Worm (Caenorhabditis elegans) whole organism, late embryonic: ENCODE results near the gene rpl-37.

ENCODE experiments used
- C08G9.2 ChIP-seq: sonication (generic microtip); optimal IDR thresholded peaks from 2 replicates; lab custom pipeline; 2016; ENCODE audit warnings: mild to moderate bottlenecking, missing genetic modification characterization, moderate library complexity, missing compliant biosample characterization
- C38D4.7 ChIP-seq: fragments of 200-800 bp; sonication (Bioruptor generic); optimal IDR thresholded peaks from 2 replicates; lab custom pipeline; 2018; ENCODE audit warnings: mild to moderate bottlenecking, missing genetic modification characterization, moderate library complexity, missing compliant biosample characterization
- K02D7.2 ChIP-seq: sonication (generic microtip); optimal IDR thresholded peaks from 2 replicates; lab custom pipeline; 2017; ENCODE audit warnings: mild to moderate bottlenecking, missing genetic modification characterization, missing compliant biosample characterization
- K09A11.1 ChIP-seq: sonication (generic microtip); optimal IDR thresholded peaks from 2 replicates; lab custom pipeline; 2017; ENCODE audit warnings: antibody characterized with exemption, mild to moderate bottlenecking, missing genetic modification characterization, missing compliant biosample characterization; ENCODE audit not compliant: insufficient read depth
- T23F11.4 ChIP-seq: fragments of 200-800 bp; sonication (Bioruptor generic); optimal IDR thresholded peaks from 2 replicates; lab custom pipeline; 2018; ENCODE audit warnings: mild to moderate bottlenecking, missing genetic modification characterization, missing compliant biosample characterization
- ahr-1 ChIP-seq: sonication (generic microtip); optimal IDR thresholded peaks from 2 replicates; lab custom pipeline; 2016; ENCODE audit warnings: missing genetic modification characterization, missing compliant biosample characterization
- ceh-2 ChIP-seq: sonication (generic microtip); optimal IDR thresholded peaks from 2 replicates; lab custom pipeline; 2016; ENCODE audit warnings: missing genotype, missing genetic modification characterization, missing compliant biosample characterization
- ceh-22 ChIP-seq: sonication (generic microtip); optimal IDR thresholded peaks from 2 replicates; lab custom pipeline; 2017; ENCODE audit warnings: missing biosample characterization, missing genetic modification characterization
- ceh-24 ChIP-seq: sonication (generic microtip); optimal IDR thresholded peaks from 2 replicates; lab custom pipeline; 2016; ENCODE audit warnings: mild to moderate bottlenecking, missing genetic modification characterization, missing compliant biosample characterization
- ceh-30 ChIP-seq: fragments of 150-350 bp; optimal IDR thresholded peaks from 2 replicates; lab custom pipeline; 2014; ENCODE audit warnings: missing biosample characterization, missing genetic modification characterization
- ceh-48 ChIP-seq: sonication (generic microtip); optimal IDR thresholded peaks from 2 replicates; lab custom pipeline; 2016; ENCODE audit warnings: missing genetic modification characterization, inconsistent platforms, missing compliant biosample characterization
- ceh-6 ChIP-seq: fragments of 200-800 bp; sonication (Bioruptor generic); optimal IDR thresholded peaks from 2 replicates; lab custom pipeline; 2018; ENCODE audit warnings: mild to moderate bottlenecking, missing genetic modification characterization, missing compliant biosample characterization
- ceh-9 ChIP-seq: sonication (generic microtip); optimal IDR thresholded peaks from 2 replicates; lab custom pipeline; 2016; ENCODE audit warnings: mild to moderate bottlenecking, missing genetic modification characterization, inconsistent platforms, missing compliant biosample characterization
- dmd-4 ChIP-seq: sonication (generic microtip); optimal IDR thresholded peaks from 2 replicates; lab custom pipeline; 2016; ENCODE audit warnings: borderline replicate concordance, missing genetic modification characterization, missing compliant biosample characterization
- dve-1 ChIP-seq: sonication (generic microtip); optimal IDR thresholded peaks from 2 replicates; lab custom pipeline; 2017; ENCODE audit warnings: antibody characterized with exemption, mild to moderate bottlenecking, missing genetic modification characterization, missing compliant biosample characterization
- elt-2 ChIP-seq: sonication (generic microtip); optimal IDR thresholded peaks from 2 replicates; lab custom pipeline; 2016; ENCODE audit warnings: missing genetic modification reagents, missing genetic modification characterization, missing compliant biosample characterization
- elt-4 ChIP-seq: sonication (generic microtip); optimal IDR thresholded peaks from 2 replicates; lab custom pipeline; 2016; ENCODE audit warnings: missing genetic modification characterization, missing compliant biosample characterization
- ets-4 ChIP-seq: sonication (generic microtip); optimal IDR thresholded peaks from 2 replicates; lab custom pipeline; 2016; ENCODE audit warnings: missing genetic modification characterization, missing compliant biosample characterization
- eyg-1 ChIP-seq: sonication (generic microtip); optimal IDR thresholded peaks from 2 replicates; lab custom pipeline; 2016; ENCODE audit warnings: missing genotype, missing genetic modification characterization, missing compliant biosample characterization
- fax-1 ChIP-seq: sonication (generic microtip); optimal IDR thresholded peaks from 2 replicates; lab custom pipeline; 2016; ENCODE audit warnings: missing genotype, missing genetic modification characterization, missing compliant biosample characterization
- fkh-10 ChIP-seq: fragments of 150-350 bp; optimal IDR thresholded peaks from 2 replicates; lab custom pipeline; 2014; ENCODE audit warnings: missing biosample characterization, missing genetic modification reagents, missing genetic modification characterization
- fkh-6 ChIP-seq: sonication (generic microtip); optimal IDR thresholded peaks from 2 replicates; lab custom pipeline; 2016; ENCODE audit warnings: missing genetic modification characterization, missing compliant biosample characterization
- gmeb-2 ChIP-seq: sonication (generic microtip); optimal IDR thresholded peaks from 2 replicates; lab custom pipeline; 2016; ENCODE audit warnings: missing genetic modification characterization, inconsistent platforms, missing compliant biosample characterization
- hlh-13 ChIP-seq: fragments of 200-800 bp; sonication (Bioruptor generic); optimal IDR thresholded peaks from 2 replicates; lab custom pipeline; 2018; ENCODE audit warnings: mild to moderate bottlenecking, missing genetic modification characterization, missing compliant biosample characterization
- hlh-30 ChIP-seq: sonication (generic microtip); optimal IDR thresholded peaks from 2 replicates; lab custom pipeline; 2017; ENCODE audit warnings: antibody characterized with exemption, missing genetic modification characterization, missing compliant biosample characterization; ENCODE audit not compliant: insufficient read depth
- lim-6 ChIP-seq: sonication (generic microtip); optimal IDR thresholded peaks from 2 replicates; lab custom pipeline; 2016; ENCODE audit warnings: missing genetic modification characterization, missing compliant biosample characterization
- lin-11 ChIP-seq: fragments of 200-800 bp; sonication (Bioruptor generic); optimal IDR thresholded peaks from 2 replicates; lab custom pipeline; 2018; ENCODE audit warnings: mild to moderate bottlenecking, missing genetic modification characterization, missing compliant biosample characterization
- mec-3 ChIP-seq: sonication (generic microtip); optimal IDR thresholded peaks from 2 replicates; lab custom pipeline; 2016; ENCODE audit warnings: borderline replicate concordance, missing genetic modification characterization, missing compliant biosample characterization
- nfya-1 ChIP-seq: sonication (generic microtip); optimal IDR thresholded peaks from 2 replicates; lab custom pipeline; 2017; ENCODE audit warnings: missing genetic modification characterization, mild to moderate bottlenecking, missing compliant biosample characterization, antibody characterized with exemption, moderate library complexity
- nhr-11 ChIP-seq: fragments of 150-350 bp; optimal IDR thresholded peaks from 2 replicates; lab custom pipeline; 2014; ENCODE audit warnings: missing biosample characterization, missing genetic modification characterization
- nhr-232 ChIP-seq: sonication (generic microtip); optimal IDR thresholded peaks from 2 replicates; lab custom pipeline; 2016; ENCODE audit warnings: missing genetic modification characterization, missing compliant biosample characterization
- odd-2 ChIP-seq: sonication (generic microtip); optimal IDR thresholded peaks from 2 replicates; lab custom pipeline; 2017; ENCODE audit warnings: antibody characterized with exemption, mild to moderate bottlenecking, missing genetic modification characterization, missing compliant biosample characterization
- pag-3 ChIP-seq: sonication (generic microtip); optimal IDR thresholded peaks from 2 replicates; lab custom pipeline; 2016; ENCODE audit warnings: missing compliant biosample characterization, missing genetic modification characterization, borderline replicate concordance
- pax-1 ChIP-seq: fragments of 150-350 bp; optimal IDR thresholded peaks from 2 replicates; lab custom pipeline; 2014; ENCODE audit warnings: missing biosample characterization, missing genetic modification characterization
- pha-2 ChIP-seq: sonication (generic microtip); optimal IDR thresholded peaks from 2 replicates; lab custom pipeline; 2017; ENCODE audit warnings: mild to moderate bottlenecking, missing genetic modification characterization, missing compliant biosample characterization
- pha-4 ChIP-seq: fragments of 150-350 bp; optimal IDR thresholded peaks from 2 replicates; lab custom pipeline; 2018; ENCODE audit warnings: missing biosample characterization, missing genetic modification reagents, missing genetic modification characterization
- pros-1 ChIP-seq: fragments of 150-350 bp; optimal IDR thresholded peaks from 2 replicates; lab custom pipeline; 2014; ENCODE audit warnings: missing biosample characterization, missing genetic modification reagents, missing genetic modification characterization
- ref-2 ChIP-seq: sonication (generic microtip); optimal IDR thresholded peaks from 2 replicates; lab custom pipeline; 2016; ENCODE audit warnings: missing genetic modification characterization, missing compliant biosample characterization
- rnt-1 ChIP-seq: sonication (generic microtip); optimal IDR thresholded peaks from 2 replicates; lab custom pipeline; 2016; ENCODE audit warnings: missing genetic modification characterization, missing compliant biosample characterization
- sdc-2 ChIP-seq: sonication (generic microtip); optimal IDR thresholded peaks from 2 replicates; lab custom pipeline; 2016; ENCODE audit warnings: missing genotype, missing genetic modification characterization, missing compliant biosample characterization
- syd-9 ChIP-seq: sonication (generic microtip); optimal IDR thresholded peaks from 2 replicates; lab custom pipeline; 2016; ENCODE audit warnings: mild to moderate bottlenecking, missing genetic modification characterization, moderate library complexity, missing compliant biosample characterization
- tbx-2 ChIP-seq: sonication (generic microtip); optimal IDR thresholded peaks from 2 replicates; lab custom pipeline; 2016; ENCODE audit warnings: missing genetic modification characterization, missing compliant biosample characterization
- ttx-3 ChIP-seq: sonication (generic microtip); optimal IDR thresholded peaks from 2 replicates; lab custom pipeline; 2016; ENCODE audit warnings: missing genetic modification reagents, missing genetic modification characterization, missing compliant biosample characterization
- unc-3 ChIP-seq, 2 experiments: fragments of 200-800 bp in 1 of 2; sonication (Bioruptor generic) in 1 of 2; sonication (generic microtip) in 1 of 2; conservative IDR thresholded peaks in 1 of 2; optimal IDR thresholded peaks in 1 of 2; 2 replicates each; pipeline versions ENCODE4 v1.3.6 to Lab custom; 2016 to 2022; ENCODE audit warnings: missing compliant biosample characterization in 2 of 2, missing genetic modification characterization in 2 of 2, missing genetic modification reagents in 1 of 2
- unc-55 ChIP-seq: sonication (generic microtip); optimal IDR thresholded peaks from 2 replicates; lab custom pipeline; 2017; ENCODE audit warnings: missing biosample characterization, missing genetic modification reagents, missing genetic modification characterization
- unc-86 ChIP-seq: sonication (generic microtip); optimal IDR thresholded peaks from 2 replicates; lab custom pipeline; 2016; ENCODE audit warnings: missing genetic modification characterization, missing compliant biosample characterization
- ztf-16 ChIP-seq: sonication (generic microtip); optimal IDR thresholded peaks from 2 replicates; lab custom pipeline; 2017; ENCODE audit warnings: missing genetic modification characterization, missing compliant biosample characterization

The rpl-37 gene

DNA sequence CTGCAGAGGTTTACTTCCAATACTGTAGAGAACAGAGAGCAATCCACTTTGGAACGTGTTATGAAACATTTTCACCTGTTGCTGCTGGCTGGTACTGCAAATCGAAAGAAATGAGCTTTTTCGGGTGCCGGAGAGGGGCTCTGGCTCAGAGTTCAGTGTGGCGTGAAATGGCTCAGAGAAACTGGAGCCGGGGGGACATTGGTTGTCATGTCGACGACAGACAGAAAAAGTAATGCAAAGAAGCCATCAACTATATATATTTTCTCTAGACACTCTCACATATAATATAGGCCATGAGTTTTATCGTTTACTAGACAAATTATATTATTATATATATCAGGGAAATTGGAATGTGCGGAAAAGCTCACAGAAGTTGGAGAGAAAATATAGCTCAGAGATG lies 9.0 kb downstream of the rpl-37 start, which contains the start of gene cfap-20:
Gene cfap-20 (minus strand): TSS at position 101 of the 400 bp plus-strand sequence.
- TF ChIP-seq ceh-30 (no peak), dve-1 (tag; lab: Kevin White, UChicago) (no peak), pax-1 (no peak), ceh-2 (tag; lab: Kevin White, UChicago) (no peak), C08G9.2 (tag; lab: Kevin White, UChicago) (no peak), ceh-22 (tag; lab: Kevin White, UChicago) (no peak), tbx-2 (tag; lab: Kevin White, UChicago) (no peak), ceh-9 (tag; lab: Kevin White, UChicago) (no peak)

DNA sequence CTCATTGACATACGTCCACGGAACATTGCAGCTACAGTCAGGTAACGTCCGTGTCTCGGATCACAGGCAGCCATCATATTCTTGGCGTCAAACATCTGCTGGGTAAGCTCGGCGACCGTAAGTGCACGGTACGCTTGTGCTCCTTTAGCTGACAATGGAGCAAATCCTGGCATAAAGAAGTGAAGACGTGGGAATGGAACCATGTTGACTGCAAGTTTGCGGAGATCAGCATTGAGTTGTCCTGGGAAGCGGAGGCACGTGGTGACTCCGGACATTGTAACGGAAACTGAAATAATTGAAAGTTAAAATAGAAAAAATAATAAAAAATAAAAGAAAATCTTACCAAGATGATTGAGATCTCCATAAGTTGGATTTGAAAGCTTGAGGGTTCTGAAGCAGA lies 11.1 kb downstream of the rpl-37 start:
- TF ChIP-seq tbx-2 (tag; lab: Kevin White, UChicago) (no peak), odd-2 (tag; lab: Kevin White, UChicago) (no peak), ceh-24 (tag; lab: Kevin White, UChicago) (no peak), ets-4 (no peak), pag-3 (tag; lab: Kevin White, UChicago) (no peak), ceh-22 (tag; lab: Kevin White, UChicago) (no peak), hlh-13 (no peak), sdc-2 (no peak), ceh-48 (tag; lab: Kevin White, UChicago) (no peak), K09A11.1 (tag; lab: Kevin White, UChicago) (no peak), fax-1 (tag; lab: Kevin White, UChicago) (no peak), syd-9 (tag; lab: Kevin White, UChicago) (no peak), T23F11.4 (GFP tag; lab: Kevin White, UChicago) (no peak), rnt-1 (tag; lab: Kevin White, UChicago) (no peak), fkh-10 (GFP tag; lab: Kevin White, UChicago) (no peak), ceh-6 (GFP tag; lab: Kevin White, UChicago) (no peak)

DNA sequence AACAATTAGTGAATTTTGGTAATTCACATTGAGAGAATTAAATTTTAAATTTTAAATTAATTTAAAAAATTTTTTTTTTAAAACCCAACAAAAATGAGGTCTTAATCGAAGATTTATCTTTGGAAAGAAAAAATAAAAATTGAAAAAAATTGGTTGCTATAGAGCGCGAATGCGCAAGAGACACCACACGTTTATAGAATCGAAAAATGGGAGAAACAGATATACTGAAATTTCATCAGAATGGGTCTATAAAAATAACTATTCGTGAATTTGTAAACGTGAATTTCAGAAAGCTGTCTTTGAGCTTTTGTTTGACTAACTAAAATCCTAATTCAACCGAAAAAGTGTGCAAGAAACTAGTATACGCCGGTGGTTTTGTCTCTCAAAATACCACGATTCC lies 12.0 kb downstream of the rpl-37 start:
- TF ChIP-seq K09A11.1 (tag; lab: Kevin White, UChicago) (no peak), ceh-30 (no peak), unc-55 (GFP tag; lab: Kevin White, UChicago) (no peak), mec-3 (tag; lab: Kevin White, UChicago) (no peak), pros-1 (tag; lab: Kevin White, UChicago) (no peak), gmeb-2 (no peak), K02D7.2 (tag; lab: Kevin White, UChicago) (no peak), ceh-2 (tag; lab: Kevin White, UChicago) (peak; percentile 62), lin-11 (tag; lab: Kevin White, UChicago) (no peak), pha-4 (tag; lab: Kevin White, UChicago) (no peak), ahr-1 (tag; lab: Kevin White, UChicago) (no peak), lim-6 (tag; lab: Kevin White, UChicago) (no peak), ref-2 (peak; percentile 60), nhr-232 (tag; lab: Kevin White, UChicago) (no peak), ttx-3 (tag; lab: Kevin White, UChicago) (peak; percentile 15), unc-3 (GFP tag; conservative IDR thresholded peaks at IDR 0.05; lab: Robert Waterston, UW) (no peak), unc-3 (tag; optimal IDR thresholded peaks at IDR 0.05; lab: Kevin White, UChicago) (peak; percentile 16), ztf-16 (tag; lab: Kevin White, UChicago) (peak; percentile 14), dmd-4 (no peak), ceh-6 (GFP tag; lab: Kevin White, UChicago) (no peak), eyg-1 (no peak), tbx-2 (tag; lab: Kevin White, UChicago) (peak; percentile 89), nhr-11 (tag; lab: Kevin White, UChicago) (no peak), odd-2 (tag; lab: Kevin White, UChicago) (no peak), hlh-30 (tag; lab: Kevin White, UChicago) (no peak), nfya-1 (tag; lab: Kevin White, UChicago) (no peak), fkh-6 (tag; lab: Kevin White, UChicago) (no peak), ets-4 (peak; percentile 60), T23F11.4 (GFP tag; lab: Kevin White, UChicago) (no peak), C38D4.7 (GFP tag; lab: Kevin White, UChicago) (no peak), elt-4 (tag; lab: Kevin White, UChicago) (no peak), unc-86 (no peak), pha-2 (tag; lab: Kevin White, UChicago) (no peak), elt-2 (peak; percentile 68)
